Fruit fly (Drosophila melanogaster): ENCODE measurements around the gene Teh4.
A peak's percentile ranks its signal among the peaks of the same experiment; 100 is the strongest.

Teh4 gene

DNA sequence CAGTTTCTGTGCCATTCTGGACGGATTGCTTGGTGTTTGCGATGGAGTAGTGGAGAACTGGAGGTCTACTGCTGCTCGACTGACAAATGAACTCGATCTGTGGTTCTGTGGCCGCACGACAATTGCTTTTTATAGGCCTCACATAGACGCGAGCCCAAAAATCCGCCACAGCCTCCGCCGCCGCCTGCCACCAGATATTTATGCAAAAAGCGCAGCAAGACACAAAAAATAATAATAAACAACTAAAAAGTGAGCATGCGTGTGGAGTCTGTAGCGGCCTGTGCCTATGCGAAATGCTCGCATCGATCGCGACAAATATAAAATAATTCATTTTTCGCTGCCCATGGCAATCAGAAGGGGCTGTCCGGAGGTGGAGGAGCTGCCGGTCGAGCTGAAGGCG is 31.0 kb upstream of the Teh4 start, which contains the start of gene Cpr64Aa:
Cpr64Aa (minus strand) TSS at position 101 of the 400 bp plus-strand sequence.
- TF ChIP-seq foxo (GFP tag; optimal IDR thresholded peaks at IDR 0.05) (no peak), sage (GFP tag; optimal IDR thresholded peaks at IDR 0.05) (no peak), GATAd (GFP tag; optimal IDR thresholded peaks at IDR 0.05) (no peak), sv (GFP tag; optimal IDR thresholded peaks at IDR 0.05) (no peak), lola (GFP tag; optimal IDR thresholded peaks at IDR 0.05) (no peak), Abd-B (GFP tag; optimal IDR thresholded peaks at IDR 0.05) (no peak), Hnf4 (GFP tag; optimal IDR thresholded peaks at IDR 0.05) (no peak), Vsx2 (GFP tag; optimal IDR thresholded peaks at IDR 0.05; ENCODE audit: partially characterized antibody) (no peak)

dm6 chr3L:4204867-4205266 is 26.8 kb upstream of the Teh4 start:
- TF ChIP-seq dmrt93B (GFP tag; optimal IDR thresholded peaks at IDR 0.05), result no peak
- no peak for TF ChIP-seq Vsx2 (GFP tag; optimal IDR thresholded peaks at IDR 0.05; ENCODE audit: partially characterized antibody)
- no peak for TF ChIP-seq h (GFP tag; optimal IDR thresholded peaks at IDR 0.05)
- no peak for TF ChIP-seq CG32264 (GFP tag; optimal IDR thresholded peaks at IDR 0.05)
- TF ChIP-seq Hr78 (GFP tag; optimal IDR thresholded peaks at IDR 0.05), result no peak
- no peak for TF ChIP-seq Myc (optimal IDR thresholded peaks at IDR 0.05)
- no peak for TF ChIP-seq lola (GFP tag; optimal IDR thresholded peaks at IDR 0.05)
- TF ChIP-seq CG9705 (GFP tag; optimal IDR thresholded peaks at IDR 0.05), result no peak
- TF ChIP-seq usp (GFP tag; optimal IDR thresholded peaks at IDR 0.05), result no peak
- no peak for TF ChIP-seq fru (GFP tag; optimal IDR thresholded peaks at IDR 0.05)
- no peak for TF ChIP-seq Mio (GFP tag; optimal IDR thresholded peaks at IDR 0.05)
- no peak for TF ChIP-seq Rel (GFP tag; optimal IDR thresholded peaks at IDR 0.05)
- TF ChIP-seq Rel (tag; optimal IDR thresholded peaks at IDR 0.05), result no peak
- no peak for TF ChIP-seq Hnf4 (GFP tag; optimal IDR thresholded peaks at IDR 0.05)
- TF ChIP-seq Sp1 (GFP tag; optimal IDR thresholded peaks at IDR 0.05), result no peak
- TF ChIP-seq Hr83 (GFP tag; optimal IDR thresholded peaks at IDR 0.05; ENCODE audit: poor library complexity, severe bottlenecking), result no peak
- TF ChIP-seq psq (GFP tag; optimal IDR thresholded peaks at IDR 0.05), result no peak

DNA sequence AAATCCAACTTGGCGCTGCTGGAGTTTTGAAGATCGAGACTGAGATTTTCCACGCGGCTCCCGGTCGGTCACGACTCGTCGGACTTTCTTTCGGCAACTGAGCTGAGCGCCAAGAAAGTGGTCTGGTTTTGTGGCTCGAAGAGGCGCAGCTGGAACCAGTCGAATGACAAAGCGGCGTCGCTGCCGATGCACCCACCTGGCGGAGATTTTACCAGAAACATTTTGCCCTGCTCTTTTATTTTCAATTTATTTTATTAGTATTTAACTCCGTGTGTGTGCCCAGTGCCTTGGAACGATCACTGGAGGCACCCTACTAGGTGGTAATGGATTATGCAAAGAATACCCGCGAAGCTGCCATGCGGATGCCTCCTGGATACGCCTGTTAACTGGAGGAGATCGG is 26.2 kb upstream of the Teh4 start, which contains the start of gene CG15005:
CG15005 (minus strand) TSS at position 101 of the 400 bp plus-strand sequence.
- TF ChIP-seq OdsH (GFP tag; optimal IDR thresholded peaks at IDR 0.05), result no peak
- no peak for TF ChIP-seq usp (GFP tag; optimal IDR thresholded peaks at IDR 0.05)
- TF ChIP-seq sv (GFP tag; optimal IDR thresholded peaks at IDR 0.05), result no peak
- TF ChIP-seq fru (GFP tag; optimal IDR thresholded peaks at IDR 0.05), result no peak
- no peak for TF ChIP-seq br (GFP tag; optimal IDR thresholded peaks at IDR 0.05)
- no peak for TF ChIP-seq Sp1 (GFP tag; optimal IDR thresholded peaks at IDR 0.05)
- no peak for TF ChIP-seq Hr78 (GFP tag; optimal IDR thresholded peaks at IDR 0.05)
- TF ChIP-seq Dif (GFP tag; optimal IDR thresholded peaks at IDR 0.05; ENCODE audit: partially characterized antibody), result no peak
- no peak for TF ChIP-seq Dfd (GFP tag; optimal IDR thresholded peaks at IDR 0.05)
- TF ChIP-seq woc (GFP tag; optimal IDR thresholded peaks at IDR 0.05), result no peak
- TF ChIP-seq sage (GFP tag; optimal IDR thresholded peaks at IDR 0.05), result no peak
- TF ChIP-seq N (GFP tag; optimal IDR thresholded peaks at IDR 0.05), result no peak
- TF ChIP-seq Vsx2 (GFP tag; optimal IDR thresholded peaks at IDR 0.05; ENCODE audit: partially characterized antibody), result no peak

DNA sequence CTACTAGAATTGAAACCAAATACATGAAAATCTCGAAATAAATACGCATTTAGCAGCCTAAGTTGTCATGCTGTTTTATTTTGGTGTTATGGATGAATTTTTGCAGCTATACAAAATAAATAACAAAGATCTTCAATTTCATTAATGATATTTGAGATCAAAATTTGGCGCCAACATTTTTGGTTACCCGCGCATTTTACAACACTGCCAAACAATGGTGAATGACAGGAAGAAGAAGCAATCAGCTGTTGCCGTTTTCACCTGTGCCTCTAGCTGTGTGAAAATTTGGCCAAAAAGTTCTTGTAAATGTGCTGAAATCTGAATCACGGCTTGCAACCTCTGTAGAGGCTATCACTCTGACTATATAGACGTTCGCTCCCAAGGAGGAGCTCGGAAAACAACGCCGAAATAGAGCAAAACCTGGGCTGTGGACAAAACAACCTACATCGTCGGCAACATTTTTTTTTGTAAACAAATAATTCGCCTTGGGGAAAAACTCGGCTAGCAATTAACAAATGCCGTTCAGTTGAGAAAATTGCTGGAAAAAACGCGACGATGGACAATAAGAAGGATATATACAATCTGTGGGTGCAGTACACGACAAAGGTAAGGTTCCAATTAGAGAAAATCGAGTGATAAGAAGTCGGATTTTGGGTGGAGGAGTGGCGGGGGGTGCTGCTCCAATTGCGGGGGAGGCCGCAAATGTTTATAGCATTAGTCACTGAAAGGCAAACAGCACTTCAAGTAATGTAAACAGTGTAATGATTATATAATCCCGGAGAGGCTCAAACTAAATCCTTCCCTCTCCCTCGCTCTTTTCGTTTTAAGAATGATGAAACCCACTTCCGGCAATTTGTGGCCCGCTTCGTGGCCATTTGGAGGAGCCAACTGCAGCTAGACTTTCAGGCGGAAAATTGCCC is 15.9 kb upstream of the Teh4 start, which contains the start of gene CG43367:
CG43367 (plus strand) TSS at position 264 of the 920 bp plus-strand sequence.
- no peak for TF ChIP-seq Vsx2 (GFP tag; optimal IDR thresholded peaks at IDR 0.05; ENCODE audit: partially characterized antibody)
- no peak for TF ChIP-seq dsf (GFP tag; optimal IDR thresholded peaks at IDR 0.05; ENCODE audit: borderline replicate concordance)
- TF ChIP-seq lola (GFP tag; optimal IDR thresholded peaks at IDR 0.05), result no peak
- TF ChIP-seq jim (GFP tag; optimal IDR thresholded peaks at IDR 0.05), result no peak
- TF ChIP-seq pan (optimal IDR thresholded peaks at IDR 0.05), result no peak
- no peak for TF ChIP-seq Rel (GFP tag; optimal IDR thresholded peaks at IDR 0.05)
- TF ChIP-seq Rel (tag; optimal IDR thresholded peaks at IDR 0.05), result peak; percentile 57
- TF ChIP-seq foxo (GFP tag; optimal IDR thresholded peaks at IDR 0.05), result peak in 1 of 2 experiments; percentile 16
- no peak for TF ChIP-seq br (GFP tag; optimal IDR thresholded peaks at IDR 0.05)
- no peak for TF ChIP-seq brk (GFP tag; optimal IDR thresholded peaks at IDR 0.05)
- TF ChIP-seq sage (GFP tag; optimal IDR thresholded peaks at IDR 0.05), result no peak
- TF ChIP-seq CG9705 (GFP tag; optimal IDR thresholded peaks at IDR 0.05), result no peak
- no peak for TF ChIP-seq Hnf4 (GFP tag; optimal IDR thresholded peaks at IDR 0.05)
- TF ChIP-seq Sp1 (GFP tag; optimal IDR thresholded peaks at IDR 0.05), result no peak
- no peak for TF ChIP-seq usp (GFP tag; optimal IDR thresholded peaks at IDR 0.05)
- no peak for TF ChIP-seq Abd-B (GFP tag; optimal IDR thresholded peaks at IDR 0.05)
- TF ChIP-seq Dif (GFP tag; optimal IDR thresholded peaks at IDR 0.05; ENCODE audit: partially characterized antibody), result no peak

All from whole organism, wandering third instar larva.